Worm (Caenorhabditis elegans) whole organism, L2 larva: ENCODE results near the gene srw-120.

Experiments
- C34F6.9 ChIP-seq: fragments of 150-350 bp; optimal IDR thresholded peaks from 2 replicates; lab custom pipeline; 2014; ENCODE audit warnings: missing biosample characterization, missing genetic modification characterization
- F13H6.1 ChIP-seq: sonication (generic microtip); optimal IDR thresholded peaks from 2 replicates; lab custom pipeline; 2016; ENCODE audit warnings: missing genetic modification characterization, missing compliant biosample characterization
- Y55F3AM.14 ChIP-seq: fragments of 200-800 bp; sonication (Bioruptor generic); optimal IDR thresholded peaks from 2 replicates; lab custom pipeline; 2018; ENCODE audit warnings: mild to moderate bottlenecking, missing genetic modification characterization, missing compliant biosample characterization
- ZK546.5 ChIP-seq: sonication (generic microtip); optimal IDR thresholded peaks from 2 replicates; lab custom pipeline; 2017; ENCODE audit warnings: missing biosample characterization, missing genetic modification characterization
- alr-1 ChIP-seq: fragments of 150-350 bp; optimal IDR thresholded peaks from 2 replicates; lab custom pipeline; 2014; ENCODE audit warnings: missing biosample characterization, missing genetic modification characterization
- ama-1 ChIP-seq: fragments of 150-350 bp; optimal IDR thresholded peaks from 2 replicates; lab custom pipeline; 2018; ENCODE audit warnings: inconsistent platforms
- ceh-16 ChIP-seq: fragments of 150-350 bp; optimal IDR thresholded peaks from 2 replicates; lab custom pipeline; 2014; ENCODE audit warnings: missing biosample characterization, missing genetic modification characterization
- dmd-4 ChIP-seq: sonication (generic microtip); optimal IDR thresholded peaks from 2 replicates; lab custom pipeline; 2017; ENCODE audit warnings: missing biosample characterization, missing genetic modification characterization
- elt-1 ChIP-seq: fragments of 150-350 bp; optimal IDR thresholded peaks from 2 replicates; lab custom pipeline; 2014; ENCODE audit warnings: missing biosample characterization, missing genetic modification characterization
- elt-3 ChIP-seq: sonication (generic microtip); optimal IDR thresholded peaks from 2 replicates; lab custom pipeline; 2017; ENCODE audit warnings: missing biosample characterization, missing genetic modification characterization
- fos-1 ChIP-seq: fragments of 150-350 bp; optimal IDR thresholded peaks from 2 replicates; lab custom pipeline; 2014; ENCODE audit warnings: missing biosample characterization, missing genetic modification characterization
- gmeb-1 ChIP-seq: fragments of 150-350 bp; optimal IDR thresholded peaks from 2 replicates; lab custom pipeline; 2014; ENCODE audit warnings: missing biosample characterization, missing genetic modification characterization
- lin-11 ChIP-seq: fragments of 150-350 bp; sonication (generic microtip); optimal IDR thresholded peaks from 2 replicates; lab custom pipeline; 2014; ENCODE audit warnings: missing biosample characterization, missing genetic modification characterization, inconsistent platforms, mixed read lengths
- lin-13 ChIP-seq: fragments of 150-350 bp; optimal IDR thresholded peaks from 2 replicates; lab custom pipeline; 2014; ENCODE audit warnings: missing biosample characterization, missing genetic modification reagents, missing genetic modification characterization
- lin-39 ChIP-seq: fragments of 150-350 bp; optimal IDR thresholded peaks from 2 replicates; lab custom pipeline; 2014; ENCODE audit warnings: missing biosample characterization, missing genetic modification reagents, missing genetic modification characterization
- lsy-2 ChIP-seq, 2 experiments: fragments of 150-350 bp in 1 of 2; sonication (generic microtip) in 1 of 2; optimal IDR thresholded peaks; 2 replicates each; lab custom pipeline; 2014 to 2017; ENCODE audit warnings: missing biosample characterization in 2 of 2, missing genetic modification characterization in 2 of 2
- mab-5 ChIP-seq: fragments of 150-350 bp; optimal IDR thresholded peaks from 2 replicates; lab custom pipeline; 2014; ENCODE audit warnings: missing biosample characterization, missing genetic modification characterization
- nhr-10 ChIP-seq: sonication (generic microtip); optimal IDR thresholded peaks from 2 replicates; lab custom pipeline; 2017; ENCODE audit warnings: missing biosample characterization, missing genetic modification characterization
- nhr-12 ChIP-seq: fragments of 150-350 bp; optimal IDR thresholded peaks from 2 replicates; lab custom pipeline; 2014; ENCODE audit warnings: missing biosample characterization, missing genetic modification characterization
- nhr-129 ChIP-seq: fragments of 150-350 bp; optimal IDR thresholded peaks from 2 replicates; lab custom pipeline; 2014; ENCODE audit warnings: missing biosample characterization, missing genetic modification characterization
- nhr-21 ChIP-seq: fragments of 150-350 bp; optimal IDR thresholded peaks from 2 replicates; lab custom pipeline; 2014; ENCODE audit warnings: missing biosample characterization, missing genetic modification characterization
- nhr-23 ChIP-seq: fragments of 150-350 bp; optimal IDR thresholded peaks from 2 replicates; lab custom pipeline; 2014; ENCODE audit warnings: missing biosample characterization, missing genetic modification reagents, missing genetic modification characterization
- nhr-237 ChIP-seq: fragments of 150-350 bp; optimal IDR thresholded peaks from 2 replicates; lab custom pipeline; 2014; ENCODE audit warnings: missing biosample characterization, missing genetic modification characterization
- nhr-25 ChIP-seq: fragments of 150-350 bp; sonication (generic microtip); optimal IDR thresholded peaks from 3 replicates; lab custom pipeline; 2014; ENCODE audit warnings: missing biosample characterization, missing genetic modification characterization
- nhr-6 ChIP-seq: fragments of 150-350 bp; optimal IDR thresholded peaks from 2 replicates; lab custom pipeline; 2014; ENCODE audit warnings: missing biosample characterization, missing genetic modification characterization
- sem-4 ChIP-seq: fragments of 150-350 bp; optimal IDR thresholded peaks from 2 replicates; lab custom pipeline; 2014; ENCODE audit warnings: missing biosample characterization, missing genetic modification reagents, missing genetic modification characterization
- skn-1 ChIP-seq: sonication (generic microtip); optimal IDR thresholded peaks from 2 replicates; lab custom pipeline; 2017; ENCODE audit warnings: missing biosample characterization, missing genetic modification characterization
- snpc-4 ChIP-seq: fragments of 150-350 bp; optimal IDR thresholded peaks from 2 replicates; lab custom pipeline; 2014; ENCODE audit warnings: missing biosample characterization, missing genetic modification characterization
- unc-39 ChIP-seq: fragments of 150-350 bp; optimal IDR thresholded peaks from 2 replicates; lab custom pipeline; 2014; ENCODE audit warnings: missing biosample characterization, missing genetic modification characterization
- unc-55 ChIP-seq: fragments of 150-350 bp; sonication (generic microtip); optimal IDR thresholded peaks from 3 replicates; lab custom pipeline; 2014; ENCODE audit warnings: missing biosample characterization, missing genetic modification reagents, missing genetic modification characterization
- unc-62 ChIP-seq: fragments of 150-350 bp; optimal IDR thresholded peaks from 2 replicates; lab custom pipeline; 2014; ENCODE audit warnings: missing biosample characterization, missing genetic modification reagents, missing genetic modification characterization
- zag-1 ChIP-seq: fragments of 150-350 bp; optimal IDR thresholded peaks from 2 replicates; lab custom pipeline; 2014; ENCODE audit warnings: missing biosample characterization, missing genetic modification characterization
- ztf-1 ChIP-seq: fragments of 200-800 bp; sonication (Bioruptor generic); conservative IDR thresholded peaks from 2 replicates; pipeline ENCODE4 v1.3.6; 2022; ENCODE audit warnings: missing genetic modification characterization, missing compliant biosample characterization
- ztf-4 ChIP-seq: fragments of 150-350 bp; optimal IDR thresholded peaks from 2 replicates; lab custom pipeline; 2014; ENCODE audit warnings: missing biosample characterization, missing genetic modification characterization

srw-120 gene

DNA sequence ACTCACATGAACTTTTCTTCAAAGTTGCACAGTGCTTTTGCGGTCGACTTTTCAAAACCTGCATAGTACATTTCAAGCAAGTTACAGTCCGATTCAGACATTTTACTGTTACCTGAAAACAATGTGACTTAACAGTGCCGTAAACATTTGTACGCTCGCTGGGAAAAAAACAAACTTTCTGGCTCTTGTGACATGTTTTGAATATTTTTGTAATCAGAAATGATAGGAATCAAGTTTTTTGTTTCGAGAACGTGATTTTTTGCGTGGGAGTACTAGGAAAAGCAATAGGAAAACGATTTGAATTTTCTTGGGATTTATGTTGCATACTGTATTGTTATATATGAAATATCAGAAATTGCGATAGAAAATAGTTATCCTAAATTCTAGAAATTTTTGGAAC is at the start of gene srw-120:
Gene srw-120, minus strand, starts transcription at position 101 of the 400 bp plus-strand sequence.
- TF ChIP-seq zag-1 (tag; lab: Kevin White, UChicago) (no peak), nhr-23 (no peak), snpc-4 (tag; lab: Kevin White, UChicago) (no peak), ztf-1 (GFP tag; lab: Robert Waterston, UW) (no peak), skn-1 (tag; lab: Kevin White, UChicago) (no peak), ztf-4 (tag; lab: Kevin White, UChicago) (no peak), ceh-16 (tag; lab: Kevin White, UChicago) (no peak), unc-55 (GFP tag; lab: Kevin White, UChicago) (no peak), nhr-237 (tag; lab: Kevin White, UChicago) (no peak), elt-3 (tag; lab: Kevin White, UChicago) (no peak), elt-1 (tag; lab: Kevin White, UChicago) (no peak), fos-1 (no peak), unc-39 (tag; lab: Kevin White, UChicago) (no peak)
- TF ChIP-seq, all 48 proteins: peak for 0

DNA sequence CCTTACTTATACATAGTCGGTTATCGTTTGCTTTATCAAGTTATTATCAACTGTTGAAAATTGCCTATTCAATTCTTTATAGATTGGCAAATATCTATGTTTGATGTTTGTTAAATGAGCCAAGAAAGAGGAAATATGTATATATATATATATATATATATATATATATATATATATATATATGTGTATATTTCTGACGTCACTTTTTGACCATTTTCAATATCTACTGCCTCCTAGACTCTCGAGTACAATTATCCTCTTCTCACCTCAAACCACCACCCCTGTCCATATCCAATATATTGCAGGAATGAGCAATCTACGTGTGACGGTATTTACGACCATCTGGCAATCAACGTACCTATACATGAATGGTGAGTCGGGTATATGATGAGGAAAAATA is 48.8 kb upstream of the srw-120 start, which contains the start of gene F59D6.1:
Gene F59D6.1, plus strand, starts transcription at position 301 of the 400 bp plus-strand sequence.
- no peak for TF ChIP-seq ZK546.5 (tag; lab: Kevin White, UChicago)

DNA sequence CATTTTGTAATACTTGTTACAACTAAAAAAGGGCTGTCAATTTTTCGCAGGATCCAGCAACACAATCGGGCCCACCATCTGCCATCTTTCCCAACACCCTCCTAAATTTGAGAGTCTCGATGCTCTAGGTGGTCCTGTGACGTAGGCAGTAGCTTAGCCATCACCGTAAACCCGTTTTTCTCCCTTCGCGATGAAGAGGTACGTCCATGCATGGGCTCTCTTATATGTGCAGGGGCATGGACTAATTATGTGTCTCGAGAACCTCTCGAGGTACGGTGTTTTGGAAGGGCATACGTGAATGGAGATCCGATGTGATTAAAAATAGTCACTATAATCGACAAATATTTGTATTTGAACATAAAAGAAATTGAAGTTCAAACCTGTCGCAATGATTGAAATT is 44.9 kb upstream of the srw-120 start:
- TF ChIP-seq nhr-25 (tag; lab: Kevin White, UChicago) = no peak
- no peak for TF ChIP-seq skn-1 (tag; lab: Kevin White, UChicago)
- TF ChIP-seq F13H6.1 (tag; lab: Kevin White, UChicago) = no peak
- TF ChIP-seq nhr-12 (tag; lab: Kevin White, UChicago) = no peak
- TF ChIP-seq nhr-6 (tag; lab: Kevin White, UChicago) = no peak
- TF ChIP-seq ztf-4 (tag; lab: Kevin White, UChicago) = no peak
- no peak for TF ChIP-seq unc-55 (GFP tag; lab: Kevin White, UChicago)
- TF ChIP-seq alr-1 (tag; lab: Kevin White, UChicago) = no peak
- no peak for TF ChIP-seq sem-4 (tag; lab: Kevin White, UChicago)
- TF ChIP-seq nhr-21 (tag; lab: Kevin White, UChicago) = no peak
- no peak for TF ChIP-seq lin-11

- TF ChIP-seq mab-5 (tag; lab: Kevin White, UChicago) (no peak), gmeb-1 (no peak), elt-1 (tag; lab: Kevin White, UChicago) (no peak), nhr-21 (tag; lab: Kevin White, UChicago) (no peak), nhr-25 (tag; lab: Kevin White, UChicago) (no peak), nhr-6 (tag; lab: Kevin White, UChicago) (no peak), lin-13 (GFP tag; lab: Kevin White, UChicago) (no peak), ama-1 (lab: Kevin White, UChicago) (no peak), sem-4 (tag; lab: Kevin White, UChicago) (no peak), lin-39 (tag; lab: Kevin White, UChicago) (no peak), dmd-4 (tag; lab: Kevin White, UChicago) (no peak), nhr-23 (no peak), nhr-10 (no peak), lsy-2 (tag; optimal IDR thresholded peaks at IDR 0.05; lab: Kevin White, UChicago) (no peak)
- TF ChIP-seq, all 48 proteins: peak for 0
These were observed 43.3 kb upstream of the srw-120 start, which contains the start of gene chpf-2 for ce11 chrV:3039282-3039681. chpf-2 (minus strand) TSS chrV:3039382.

- no peak for TF ChIP-seq C34F6.9 (tag; lab: Kevin White, UChicago)
- TF ChIP-seq nhr-10 = no peak
- no peak for TF ChIP-seq nhr-6 (tag; lab: Kevin White, UChicago)
- no peak for TF ChIP-seq nhr-21 (tag; lab: Kevin White, UChicago)
- no peak for TF ChIP-seq nhr-237 (tag; lab: Kevin White, UChicago)
- TF ChIP-seq ZK546.5 (tag; lab: Kevin White, UChicago) = no peak
- no peak for TF ChIP-seq unc-39 (tag; lab: Kevin White, UChicago)
- no peak for TF ChIP-seq nhr-25 (tag; lab: Kevin White, UChicago)
- TF ChIP-seq nhr-129 (tag; lab: Kevin White, UChicago) = no peak
- TF ChIP-seq ztf-4 (tag; lab: Kevin White, UChicago) = no peak
- no peak for TF ChIP-seq alr-1 (tag; lab: Kevin White, UChicago)
- no peak for TF ChIP-seq lsy-2 (tag; optimal IDR thresholded peaks at IDR 0.05; lab: Kevin White, UChicago)
- no peak for TF ChIP-seq mab-5 (tag; lab: Kevin White, UChicago)
- no peak for TF ChIP-seq gmeb-1
- no peak for TF ChIP-seq Y55F3AM.14 (GFP tag; lab: Kevin White, UChicago)
- no peak for TF ChIP-seq unc-62 (GFP tag; lab: Kevin White, UChicago)
- TF ChIP-seq, all 48 proteins: peak for 0
These were observed 42.1 kb upstream of the srw-120 start for ce11 chrV:3038058-3038457.
